Worm (Caenorhabditis elegans) whole organism, early embryonic: Measurements from ENCODE around the gene srg-61.

Experiments
- B0310.2 ChIP-seq: sonication (generic microtip); optimal IDR thresholded peaks from 2 replicates; lab custom pipeline; 2016; ENCODE audit warnings: mild to moderate bottlenecking, missing genetic modification characterization, missing compliant biosample characterization
- F13C5.2 ChIP-seq: sonication (generic microtip); optimal IDR thresholded peaks from 2 replicates; lab custom pipeline; 2017; ENCODE audit warnings: mild to moderate bottlenecking, missing genetic modification characterization, inconsistent platforms, missing compliant biosample characterization
- aly-1 ChIP-seq: sonication (generic microtip); optimal IDR thresholded peaks from 2 replicates; lab custom pipeline; 2016; ENCODE audit warnings: missing genetic modification characterization, missing compliant biosample characterization
- ama-1 ChIP-seq: fragments of 150-350 bp; optimal IDR thresholded peaks from 2 replicates; lab custom pipeline; 2014
- ceh-13 ChIP-seq: fragments of 200-800 bp; sonication (Bioruptor generic); optimal IDR thresholded peaks from 2 replicates; lab custom pipeline; 2018; ENCODE audit warnings: mild to moderate bottlenecking, missing genetic modification characterization, missing compliant biosample characterization
- ceh-36 ChIP-seq: sonication (generic microtip); optimal IDR thresholded peaks from 2 replicates; lab custom pipeline; 2016; ENCODE audit warnings: missing genetic modification characterization, inconsistent platforms, missing compliant biosample characterization
- ets-7 ChIP-seq: sonication (generic microtip); optimal IDR thresholded peaks from 2 replicates; lab custom pipeline; 2016; ENCODE audit warnings: missing genotype, missing genetic modification characterization, missing compliant biosample characterization
- flt-1 ChIP-seq: fragments of 200-800 bp; sonication (Bioruptor generic); IDR thresholded peaks from 2 replicates; pipeline ENCODE4 v1.3.6; 2022; ENCODE audit warnings: missing genetic modification characterization, missing compliant biosample characterization
- hmbx-1 ChIP-seq: sonication (generic microtip); optimal IDR thresholded peaks from 2 replicates; lab custom pipeline; 2016; ENCODE audit warnings: mild to moderate bottlenecking, missing genetic modification characterization, missing compliant biosample characterization
- hmg-4 ChIP-seq: fragments of 200-800 bp; sonication (Bioruptor generic); optimal IDR thresholded peaks from 2 replicates; lab custom pipeline; 2018; ENCODE audit warnings: mild to moderate bottlenecking, missing genetic modification characterization, missing compliant biosample characterization
- hnd-1 ChIP-seq: sonication (generic microtip); optimal IDR thresholded peaks from 2 replicates; lab custom pipeline; 2016; ENCODE audit warnings: missing genetic modification characterization, missing compliant biosample characterization
- pes-1 ChIP-seq: fragments of 200-800 bp; sonication (Bioruptor generic); IDR thresholded peaks from 2 replicates; pipeline ENCODE4 v1.3.6; 2022; ENCODE audit warnings: missing genetic modification reagents, missing genetic modification characterization, missing compliant biosample characterization
- scrt-1 ChIP-seq: fragments of 200-800 bp; sonication (Bioruptor generic); IDR thresholded peaks from 2 replicates; pipeline ENCODE4 v1.3.6; 2022; ENCODE audit warnings: missing genetic modification characterization, missing compliant biosample characterization
- sea-1 ChIP-seq: fragments of 200-800 bp; sonication (Bioruptor generic); conservative IDR thresholded peaks from 2 replicates; pipeline ENCODE4 v1.3.6; 2022; ENCODE audit warnings: missing genetic modification characterization, missing compliant biosample characterization
- tbx-11 ChIP-seq: fragments of 200-800 bp; sonication (Bioruptor generic); IDR thresholded peaks from 2 replicates; pipeline ENCODE4 v1.3.6; 2022; ENCODE audit warnings: missing genetic modification characterization, missing compliant biosample characterization
- tbx-37 ChIP-seq: fragments of 200-800 bp; sonication (Bioruptor generic); conservative IDR thresholded peaks from 2 replicates; pipeline ENCODE4 v1.3.6; 2022; ENCODE audit warnings: missing genetic modification reagents, missing genetic modification characterization, missing compliant biosample characterization
- tra-4 ChIP-seq: sonication (generic microtip); optimal IDR thresholded peaks from 2 replicates; lab custom pipeline; 2017; ENCODE audit warnings: missing genetic modification characterization, missing compliant biosample characterization

Gene srg-61

DNA sequence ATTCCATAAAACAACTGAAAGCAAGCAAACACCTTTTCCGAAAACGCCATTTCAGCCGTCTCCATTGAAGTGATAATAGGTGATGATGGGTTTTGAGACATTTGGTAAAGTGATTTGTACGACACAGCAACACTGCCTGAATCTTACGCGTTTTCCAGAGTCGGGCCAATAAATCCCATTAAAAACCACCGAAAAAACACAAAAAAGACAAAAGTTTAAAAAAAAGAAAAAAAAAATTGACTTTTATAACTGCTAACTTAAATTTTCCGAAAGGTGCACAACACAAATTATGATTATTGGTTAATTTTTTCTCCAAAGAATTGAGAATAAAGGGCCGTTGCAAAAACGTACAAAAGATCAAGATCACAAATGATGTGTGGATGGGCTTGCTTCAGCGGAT, 5.8 kb downstream of the srg-61 start, which contains the start of gene srg-57:
Gene srg-57, minus strand, starts transcription at position 101 of the 400 bp plus-strand sequence.
- TF ChIP-seq tra-4 (tag; lab: Kevin White, UChicago), result no peak
- no peak for TF ChIP-seq tbx-11 (GFP tag; lab: Robert Waterston, UW)
- no peak for TF ChIP-seq B0310.2 (tag; lab: Kevin White, UChicago)
- no peak for TF ChIP-seq F13C5.2 (tag; lab: Kevin White, UChicago)
- no peak for TF ChIP-seq aly-1 (tag; lab: Kevin White, UChicago)
- no peak for TF ChIP-seq hmg-4
- no peak for TF ChIP-seq hnd-1 (tag; lab: Kevin White, UChicago)
- TF ChIP-seq ama-1 (lab: Kevin White, UChicago), result no peak
- no peak for TF ChIP-seq tbx-37 (GFP tag; lab: Robert Waterston, UW)
- no peak for TF ChIP-seq pes-1
- TF ChIP-seq hmbx-1, result no peak
- no peak for TF ChIP-seq ceh-13 (GFP tag; lab: Kevin White, UChicago)
- TF ChIP-seq ets-7 (tag; lab: Kevin White, UChicago), result no peak
- no peak for TF ChIP-seq sea-1 (GFP tag; lab: Robert Waterston, UW)
- TF ChIP-seq flt-1, result no peak
- TF ChIP-seq ceh-36 (tag; lab: Kevin White, UChicago), result no peak

ce11 chrV:2730784-2731480, 9.2 kb downstream of the srg-61 start, which contains the start of gene dod-3:
Gene dod-3 (minus strand): TSS chrV:2731098.
- TF ChIP-seq hnd-1 (tag; lab: Kevin White, UChicago) (no peak), aly-1 (tag; lab: Kevin White, UChicago) (no peak), tbx-37 (GFP tag; lab: Robert Waterston, UW) (no peak), sea-1 (GFP tag; lab: Robert Waterston, UW) (no peak), scrt-1 (no peak), B0310.2 (tag; lab: Kevin White, UChicago) (no peak), ceh-36 (tag; lab: Kevin White, UChicago) (no peak), hmg-4 (no peak), hmbx-1 (no peak), tra-4 (tag; lab: Kevin White, UChicago) (no peak), pes-1 (no peak), flt-1 (no peak), ceh-13 (GFP tag; lab: Kevin White, UChicago) (no peak), ets-7 (tag; lab: Kevin White, UChicago) (no peak), F13C5.2 (tag; lab: Kevin White, UChicago) (no peak), tbx-11 (GFP tag; lab: Robert Waterston, UW) (no peak), ama-1 (lab: Kevin White, UChicago) (no peak)

- no peak for TF ChIP-seq ceh-36 (tag; lab: Kevin White, UChicago)
- TF ChIP-seq flt-1, result no peak
- no peak for TF ChIP-seq ama-1 (lab: Kevin White, UChicago)
- no peak for TF ChIP-seq scrt-1
- TF ChIP-seq F13C5.2 (tag; lab: Kevin White, UChicago), result no peak
- TF ChIP-seq tbx-37 (GFP tag; lab: Robert Waterston, UW), result no peak
- no peak for TF ChIP-seq hmg-4
- no peak for TF ChIP-seq pes-1
- no peak for TF ChIP-seq sea-1 (GFP tag; lab: Robert Waterston, UW)
- TF ChIP-seq B0310.2 (tag; lab: Kevin White, UChicago), result no peak
- TF ChIP-seq aly-1 (tag; lab: Kevin White, UChicago), result no peak
- TF ChIP-seq tra-4 (tag; lab: Kevin White, UChicago), result no peak
- TF ChIP-seq tbx-11 (GFP tag; lab: Robert Waterston, UW), result no peak
- TF ChIP-seq hmbx-1, result no peak
- no peak for TF ChIP-seq hnd-1 (tag; lab: Kevin White, UChicago)
These were observed 11.9 kb downstream of the srg-61 start, which contains the start of gene str-33 for ce11 chrV:2728236-2728635. Gene str-33 (plus strand): TSS chrV:2728536.

- TF ChIP-seq aly-1 (tag; lab: Kevin White, UChicago), result no peak
These were observed 13.0 kb downstream of the srg-61 start, which contains the start of gene str-13 for ce11 chrV:2727101-2727500. Gene str-13 (minus strand): TSS chrV:2727201.

- TF ChIP-seq F13C5.2 (tag; lab: Kevin White, UChicago) (no peak), ceh-36 (tag; lab: Kevin White, UChicago) (no peak), hnd-1 (tag; lab: Kevin White, UChicago) (no peak), tra-4 (tag; lab: Kevin White, UChicago) (no peak), hmg-4 (no peak), sea-1 (GFP tag; lab: Robert Waterston, UW) (no peak), ama-1 (lab: Kevin White, UChicago) (no peak), tbx-37 (GFP tag; lab: Robert Waterston, UW) (no peak), pes-1 (no peak), B0310.2 (tag; lab: Kevin White, UChicago) (no peak), aly-1 (tag; lab: Kevin White, UChicago) (no peak), ceh-13 (GFP tag; lab: Kevin White, UChicago) (no peak), flt-1 (no peak), hmbx-1 (no peak), tbx-11 (GFP tag; lab: Robert Waterston, UW) (no peak), scrt-1 (no peak)
These were observed 14.9 kb downstream of the srg-61 start, which contains the start of gene srg-59 for ce11 chrV:2725225-2725624. Gene srg-59 (minus strand): TSS chrV:2725325.

DNA sequence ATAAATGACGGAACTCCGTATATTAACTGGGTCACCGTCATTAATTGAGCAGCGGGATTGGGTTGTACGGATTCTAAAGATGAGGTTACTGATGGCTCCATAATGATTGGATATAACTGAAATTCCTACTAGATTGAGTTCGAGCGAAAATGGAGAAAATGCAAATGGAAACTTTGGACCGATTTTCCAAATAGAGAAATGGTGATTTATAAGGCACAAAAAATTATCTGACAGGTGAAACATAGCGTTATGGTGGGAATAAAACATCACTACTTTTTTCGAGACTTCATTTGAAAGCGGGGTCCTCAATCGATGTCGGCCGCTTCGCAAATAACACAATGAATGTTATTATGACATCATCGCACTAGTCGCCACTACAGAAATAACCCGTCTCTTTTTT, 17.6 kb downstream of the srg-61 start, which contains the start of gene srg-60:
Gene srg-60, minus strand, starts transcription at position 101 of the 400 bp plus-strand sequence.
- TF ChIP-seq aly-1 (tag; lab: Kevin White, UChicago), result no peak
- no peak for TF ChIP-seq hmbx-1
- no peak for TF ChIP-seq hnd-1 (tag; lab: Kevin White, UChicago)
- TF ChIP-seq F13C5.2 (tag; lab: Kevin White, UChicago), result no peak
- no peak for TF ChIP-seq flt-1
- no peak for TF ChIP-seq scrt-1
- TF ChIP-seq ceh-36 (tag; lab: Kevin White, UChicago), result no peak
- TF ChIP-seq tra-4 (tag; lab: Kevin White, UChicago), result no peak
- TF ChIP-seq ets-7 (tag; lab: Kevin White, UChicago), result no peak
- TF ChIP-seq tbx-11 (GFP tag; lab: Robert Waterston, UW), result no peak
- no peak for TF ChIP-seq pes-1
- TF ChIP-seq B0310.2 (tag; lab: Kevin White, UChicago), result no peak
- TF ChIP-seq tbx-37 (GFP tag; lab: Robert Waterston, UW), result no peak
- TF ChIP-seq ama-1 (lab: Kevin White, UChicago), result no peak
- TF ChIP-seq ceh-13 (GFP tag; lab: Kevin White, UChicago), result no peak
- TF ChIP-seq hmg-4, result no peak
- TF ChIP-seq sea-1 (GFP tag; lab: Robert Waterston, UW), result no peak
